Worm (Caenorhabditis elegans) whole organism, L4/young adult: ENCODE measurements around the gene T28D9.16.

ENCODE experiments used
- dao-5 ChIP-seq: sonication (generic microtip); optimal IDR thresholded peaks from 2 replicates; lab custom pipeline; 2016; ENCODE audit warnings: missing genotype, missing genetic modification characterization, moderate library complexity, missing compliant biosample characterization
- him-1 ChIP-seq: sonication (generic microtip); optimal IDR thresholded peaks from 2 replicates; lab custom pipeline; 2016; ENCODE audit warnings: missing genotype, missing genetic modification reagents, missing genetic modification characterization, missing compliant biosample characterization

DNA sequence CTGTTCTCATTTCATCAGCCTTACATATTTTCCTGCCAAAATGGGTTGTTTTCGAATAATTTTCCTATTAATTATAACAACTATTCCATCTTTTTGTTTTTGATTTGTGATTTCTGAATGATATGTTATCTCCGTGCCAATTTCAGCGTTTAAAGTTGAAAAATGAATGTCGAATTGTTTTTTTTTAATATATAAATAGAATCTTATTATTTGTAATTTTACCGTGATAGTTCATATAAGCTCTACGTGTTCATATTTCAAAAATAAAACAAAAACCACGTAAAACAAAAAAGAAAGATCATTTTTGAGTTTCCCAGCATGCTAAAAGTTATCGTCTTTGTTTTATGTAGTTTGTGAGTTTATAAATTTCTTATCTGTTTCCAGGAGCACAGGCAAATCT lies 31.8 kb upstream of the T28D9.16 start, which contains the start of gene K06A1.2:
- TF ChIP-seq dao-5 (tag; lab: Kevin White, UChicago) (no peak), him-1 (tag; lab: Kevin White, UChicago) (no peak)
